Worm (Caenorhabditis elegans) whole organism, midembryonic: ENCODE data around the gene rcat-1.

Experiments
- med-1 ChIP-seq: sonication (generic microtip); optimal IDR thresholded peaks from 2 replicates; lab custom pipeline; 2017; ENCODE audit warnings: missing genetic modification characterization, mild to moderate bottlenecking, missing compliant biosample characterization, antibody characterized with exemption, missing genetic modification reagents; ENCODE audit not compliant: insufficient read depth
- tab-1 ChIP-seq: fragments of 200-800 bp; sonication (Bioruptor generic); IDR thresholded peaks from 2 replicates; pipeline ENCODE4 v1.3.6; 2022; ENCODE audit warnings: missing genetic modification characterization, missing compliant biosample characterization
- ztf-23 ChIP-seq: fragments of 200-800 bp; sonication (Bioruptor generic); IDR thresholded peaks from 2 replicates; pipeline ENCODE4 v1.3.6; 2022; ENCODE audit warnings: missing genetic modification reagents, missing genetic modification characterization, missing compliant biosample characterization

DNA sequence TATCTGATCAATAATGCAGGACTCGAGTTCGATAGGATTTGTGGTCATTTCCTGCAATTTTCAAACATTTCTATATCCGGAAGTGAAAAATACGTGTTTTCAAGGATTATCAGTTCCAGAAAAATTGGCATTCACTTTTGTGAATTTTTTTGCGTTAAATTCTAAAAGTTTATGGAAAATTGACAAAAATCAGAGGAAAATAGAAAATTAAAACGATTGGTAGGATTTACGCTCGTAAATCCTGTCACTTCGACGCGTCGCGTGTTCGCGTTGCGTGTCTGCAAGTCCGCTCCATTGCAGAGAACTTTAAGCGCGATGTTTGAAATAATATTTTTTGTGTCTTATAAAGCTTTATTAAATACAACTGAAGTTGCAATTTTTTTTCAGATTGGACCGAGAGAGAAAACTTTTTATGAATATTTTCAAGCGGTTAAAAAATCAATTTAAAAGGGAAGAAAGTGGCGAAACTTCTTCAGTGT lies at the start of gene rcat-1:
- TF ChIP-seq ztf-23 (GFP tag; lab: Robert Waterston, UW) (peak; percentile 51; the same call in 1 of the 2 replicates), med-1 (GFP tag; lab: Kevin White, UChicago) (no peak), tab-1 (GFP tag; lab: Robert Waterston, UW) (no peak)
